Worm (Caenorhabditis elegans) whole organism, L2 larva: ENCODE results near the gene dif-1.
A peak's percentile ranks its signal among the peaks of the same experiment; 100 is the strongest.

Experiments
- C34F6.9 ChIP-seq: fragments of 150-350 bp; optimal IDR thresholded peaks from 2 replicates; lab custom pipeline; 2014; ENCODE audit warnings: missing biosample characterization, missing genetic modification characterization
- F13H6.1 ChIP-seq: sonication (generic microtip); optimal IDR thresholded peaks from 2 replicates; lab custom pipeline; 2016; ENCODE audit warnings: missing genetic modification characterization, missing compliant biosample characterization
- R02D3.7 ChIP-seq: fragments of 150-350 bp; optimal IDR thresholded peaks from 2 replicates; lab custom pipeline; 2014; ENCODE audit warnings: missing biosample characterization, missing genetic modification characterization
- Y55F3AM.14 ChIP-seq: fragments of 200-800 bp; sonication (Bioruptor generic); optimal IDR thresholded peaks from 2 replicates; lab custom pipeline; 2018; ENCODE audit warnings: mild to moderate bottlenecking, missing genetic modification characterization, missing compliant biosample characterization
- ZK546.5 ChIP-seq: sonication (generic microtip); optimal IDR thresholded peaks from 2 replicates; lab custom pipeline; 2017; ENCODE audit warnings: missing biosample characterization, missing genetic modification characterization
- alr-1 ChIP-seq: fragments of 150-350 bp; optimal IDR thresholded peaks from 2 replicates; lab custom pipeline; 2014; ENCODE audit warnings: missing biosample characterization, missing genetic modification characterization
- aly-2 ChIP-seq: fragments of 150-350 bp; optimal IDR thresholded peaks from 2 replicates; lab custom pipeline; 2014; ENCODE audit warnings: missing biosample characterization, missing genetic modification characterization
- ama-1 ChIP-seq: fragments of 150-350 bp; optimal IDR thresholded peaks from 2 replicates; lab custom pipeline; 2018; ENCODE audit warnings: inconsistent platforms
- blmp-1 ChIP-seq: sonication (generic microtip); optimal IDR thresholded peaks from 2 replicates; lab custom pipeline; 2017; ENCODE audit warnings: missing genetic modification characterization, mild to moderate bottlenecking, missing compliant biosample characterization, antibody characterized with exemption, moderate library complexity; ENCODE audit not compliant: insufficient read depth
- ceh-16 ChIP-seq: fragments of 150-350 bp; optimal IDR thresholded peaks from 2 replicates; lab custom pipeline; 2014; ENCODE audit warnings: missing biosample characterization, missing genetic modification characterization
- ceh-82 ChIP-seq: fragments of 150-350 bp; optimal IDR thresholded peaks from 2 replicates; lab custom pipeline; 2014; ENCODE audit warnings: missing biosample characterization, missing genetic modification characterization
- crh-2 ChIP-seq: sonication (generic microtip); optimal IDR thresholded peaks from 2 replicates; lab custom pipeline; 2017; ENCODE audit warnings: missing biosample characterization, missing genetic modification characterization
- dmd-4 ChIP-seq: sonication (generic microtip); optimal IDR thresholded peaks from 2 replicates; lab custom pipeline; 2017; ENCODE audit warnings: missing biosample characterization, missing genetic modification characterization
- egl-27 ChIP-seq: sonication (generic microtip); optimal IDR thresholded peaks from 3 replicates; lab custom pipeline; 2017; ENCODE audit warnings: missing biosample characterization, missing genetic modification reagents, missing genetic modification characterization
- elt-1 ChIP-seq: fragments of 150-350 bp; optimal IDR thresholded peaks from 2 replicates; lab custom pipeline; 2014; ENCODE audit warnings: missing biosample characterization, missing genetic modification characterization
- elt-3 ChIP-seq: sonication (generic microtip); optimal IDR thresholded peaks from 2 replicates; lab custom pipeline; 2017; ENCODE audit warnings: missing biosample characterization, missing genetic modification characterization
- fos-1 ChIP-seq: fragments of 150-350 bp; optimal IDR thresholded peaks from 2 replicates; lab custom pipeline; 2014; ENCODE audit warnings: missing biosample characterization, missing genetic modification characterization
- gmeb-1 ChIP-seq: fragments of 150-350 bp; optimal IDR thresholded peaks from 2 replicates; lab custom pipeline; 2014; ENCODE audit warnings: missing biosample characterization, missing genetic modification characterization
- lin-11 ChIP-seq: fragments of 150-350 bp; sonication (generic microtip); optimal IDR thresholded peaks from 2 replicates; lab custom pipeline; 2014; ENCODE audit warnings: missing biosample characterization, missing genetic modification characterization, inconsistent platforms, mixed read lengths
- lin-13 ChIP-seq: fragments of 150-350 bp; optimal IDR thresholded peaks from 2 replicates; lab custom pipeline; 2014; ENCODE audit warnings: missing biosample characterization, missing genetic modification reagents, missing genetic modification characterization
- lin-39 ChIP-seq: fragments of 150-350 bp; optimal IDR thresholded peaks from 2 replicates; lab custom pipeline; 2014; ENCODE audit warnings: missing biosample characterization, missing genetic modification reagents, missing genetic modification characterization
- lsy-2 ChIP-seq, 2 experiments: fragments of 150-350 bp in 1 of 2; sonication (generic microtip) in 1 of 2; optimal IDR thresholded peaks; 2 replicates each; lab custom pipeline; 2014 to 2017; ENCODE audit warnings: missing biosample characterization in 2 of 2, missing genetic modification characterization in 2 of 2
- mab-5 ChIP-seq: fragments of 150-350 bp; optimal IDR thresholded peaks from 2 replicates; lab custom pipeline; 2014; ENCODE audit warnings: missing biosample characterization, missing genetic modification characterization
- nhr-10 ChIP-seq: sonication (generic microtip); optimal IDR thresholded peaks from 2 replicates; lab custom pipeline; 2017; ENCODE audit warnings: missing biosample characterization, missing genetic modification characterization
- nhr-11 ChIP-seq: fragments of 150-350 bp; optimal IDR thresholded peaks from 2 replicates; lab custom pipeline; 2014; ENCODE audit warnings: missing biosample characterization, missing genetic modification characterization
- nhr-12 ChIP-seq: fragments of 150-350 bp; optimal IDR thresholded peaks from 2 replicates; lab custom pipeline; 2014; ENCODE audit warnings: missing biosample characterization, missing genetic modification characterization
- nhr-129 ChIP-seq: fragments of 150-350 bp; optimal IDR thresholded peaks from 2 replicates; lab custom pipeline; 2014; ENCODE audit warnings: missing biosample characterization, missing genetic modification characterization
- nhr-21 ChIP-seq: fragments of 150-350 bp; optimal IDR thresholded peaks from 2 replicates; lab custom pipeline; 2014; ENCODE audit warnings: missing biosample characterization, missing genetic modification characterization
- nhr-23 ChIP-seq: fragments of 150-350 bp; optimal IDR thresholded peaks from 2 replicates; lab custom pipeline; 2014; ENCODE audit warnings: missing biosample characterization, missing genetic modification reagents, missing genetic modification characterization
- nhr-237 ChIP-seq: fragments of 150-350 bp; optimal IDR thresholded peaks from 2 replicates; lab custom pipeline; 2014; ENCODE audit warnings: missing biosample characterization, missing genetic modification characterization
- nhr-25 ChIP-seq: fragments of 150-350 bp; sonication (generic microtip); optimal IDR thresholded peaks from 3 replicates; lab custom pipeline; 2014; ENCODE audit warnings: missing biosample characterization, missing genetic modification characterization
- nhr-6 ChIP-seq: fragments of 150-350 bp; optimal IDR thresholded peaks from 2 replicates; lab custom pipeline; 2014; ENCODE audit warnings: missing biosample characterization, missing genetic modification characterization
- nhr-77 ChIP-seq: fragments of 150-350 bp; optimal IDR thresholded peaks from 2 replicates; lab custom pipeline; 2014; ENCODE audit warnings: missing biosample characterization, missing genetic modification characterization
- peb-1 ChIP-seq: fragments of 150-350 bp; optimal IDR thresholded peaks from 2 replicates; lab custom pipeline; 2014; ENCODE audit warnings: missing biosample characterization, missing genetic modification characterization
- sem-4 ChIP-seq: fragments of 150-350 bp; optimal IDR thresholded peaks from 2 replicates; lab custom pipeline; 2014; ENCODE audit warnings: missing biosample characterization, missing genetic modification reagents, missing genetic modification characterization
- skn-1 ChIP-seq: sonication (generic microtip); optimal IDR thresholded peaks from 2 replicates; lab custom pipeline; 2017; ENCODE audit warnings: missing biosample characterization, missing genetic modification characterization
- sma-3 ChIP-seq: sonication (generic microtip); optimal IDR thresholded peaks from 2 replicates; lab custom pipeline; 2016; ENCODE audit warnings: missing genetic modification reagents, missing genetic modification characterization, missing compliant biosample characterization
- sma-9 ChIP-seq, 2 experiments: fragments of 150-350 bp in 1 of 2; sonication (generic microtip) in 1 of 2; optimal IDR thresholded peaks; 2 replicates each; lab custom pipeline; 2014 to 2016; ENCODE audit warnings: missing genetic modification characterization in 2 of 2, mild to moderate bottlenecking in 1 of 2, missing biosample characterization in 1 of 2, missing compliant biosample characterization in 1 of 2, missing genetic modification reagents in 1 of 2, moderate library complexity in 1 of 2
- snpc-4 ChIP-seq: fragments of 150-350 bp; optimal IDR thresholded peaks from 2 replicates; lab custom pipeline; 2014; ENCODE audit warnings: missing biosample characterization, missing genetic modification characterization
- unc-39 ChIP-seq: fragments of 150-350 bp; optimal IDR thresholded peaks from 2 replicates; lab custom pipeline; 2014; ENCODE audit warnings: missing biosample characterization, missing genetic modification characterization
- unc-55 ChIP-seq: fragments of 150-350 bp; sonication (generic microtip); optimal IDR thresholded peaks from 3 replicates; lab custom pipeline; 2014; ENCODE audit warnings: missing biosample characterization, missing genetic modification reagents, missing genetic modification characterization
- unc-62 ChIP-seq: fragments of 150-350 bp; optimal IDR thresholded peaks from 2 replicates; lab custom pipeline; 2014; ENCODE audit warnings: missing biosample characterization, missing genetic modification reagents, missing genetic modification characterization
- zag-1 ChIP-seq: fragments of 150-350 bp; optimal IDR thresholded peaks from 2 replicates; lab custom pipeline; 2014; ENCODE audit warnings: missing biosample characterization, missing genetic modification characterization
- ztf-1 ChIP-seq: fragments of 200-800 bp; sonication (Bioruptor generic); conservative IDR thresholded peaks from 2 replicates; pipeline ENCODE4 v1.3.6; 2022; ENCODE audit warnings: missing genetic modification characterization, missing compliant biosample characterization
- ztf-11 ChIP-seq: sonication (generic microtip); optimal IDR thresholded peaks from 2 replicates; lab custom pipeline; 2017; ENCODE audit warnings: missing biosample characterization, missing genetic modification characterization
- ztf-4 ChIP-seq: fragments of 150-350 bp; optimal IDR thresholded peaks from 2 replicates; lab custom pipeline; 2014; ENCODE audit warnings: missing biosample characterization, missing genetic modification characterization

The dif-1 gene

ce11 chrIV:7585273-7585882, 32.6 kb upstream of the dif-1 start:
- peak in 1 of 2 experiments; percentile 10 for TF ChIP-seq lsy-2 (tag; optimal IDR thresholded peaks at IDR 0.05; lab: Kevin White, UChicago)
- TF ChIP-seq nhr-6 (tag; lab: Kevin White, UChicago), result no peak
- no peak for TF ChIP-seq nhr-23
- TF ChIP-seq blmp-1 (tag; lab: Kevin White, UChicago), result no peak
- TF ChIP-seq ztf-1, result no peak
- TF ChIP-seq lin-39 (tag; lab: Kevin White, UChicago), result no peak
- TF ChIP-seq nhr-237 (tag; lab: Kevin White, UChicago), result no peak
- TF ChIP-seq elt-1 (tag; lab: Kevin White, UChicago), result no peak
- TF ChIP-seq snpc-4 (tag; lab: Kevin White, UChicago), result no peak
- TF ChIP-seq egl-27 (tag; lab: Kevin White, UChicago), result no peak
- TF ChIP-seq sem-4 (tag; lab: Kevin White, UChicago), result no peak
- TF ChIP-seq C34F6.9 (tag; lab: Kevin White, UChicago), result peak; percentile 40
- TF ChIP-seq zag-1 (tag; lab: Kevin White, UChicago), result peak; percentile 30
- no peak for TF ChIP-seq nhr-25 (tag; lab: Kevin White, UChicago)
- no peak for TF ChIP-seq ztf-4 (tag; lab: Kevin White, UChicago)
- no peak for TF ChIP-seq gmeb-1 (tag; lab: Kevin White, UChicago)
- TF ChIP-seq ceh-16, result no peak
- no peak for TF ChIP-seq unc-39 (tag; lab: Kevin White, UChicago)
- no peak for TF ChIP-seq nhr-129 (tag; lab: Kevin White, UChicago)
- no peak for TF ChIP-seq alr-1 (tag; lab: Kevin White, UChicago)
- peak; percentile 69 for TF ChIP-seq unc-55
- TF ChIP-seq sma-9 (GFP tag; optimal IDR thresholded peaks at IDR 0.05; lab: Kevin White, UChicago), result no peak
- TF ChIP-seq sma-9 (tag; optimal IDR thresholded peaks at IDR 0.05; lab: Kevin White, UChicago), result no peak
- no peak for TF ChIP-seq fos-1 (tag; lab: Kevin White, UChicago)
- no peak for TF ChIP-seq unc-62

ce11 chrIV:7580062-7580614, 27.3 kb upstream of the dif-1 start, which contains the start of the genes cec-5 and nol-10:
Gene cec-5 (minus strand): TSS chrIV:7580112.
Gene nol-10 (plus strand): TSS chrIV:7580597.
- TF ChIP-seq elt-1 (tag; lab: Kevin White, UChicago) (no peak), lin-39 (tag; lab: Kevin White, UChicago) (no peak), nhr-11 (tag; lab: Kevin White, UChicago) (no peak), F13H6.1 (tag; lab: Kevin White, UChicago) (peak; percentile 84), lin-11 (tag; lab: Kevin White, UChicago) (peak; percentile 70), sma-3 (peak; percentile 57), snpc-4 (tag; lab: Kevin White, UChicago) (peak; percentile 53), skn-1 (tag; lab: Kevin White, UChicago) (no peak), nhr-129 (tag; lab: Kevin White, UChicago) (peak; percentile 85), alr-1 (tag; lab: Kevin White, UChicago) (no peak), Y55F3AM.14 (GFP tag; lab: Kevin White, UChicago) (no peak), elt-3 (no peak), peb-1 (tag; lab: Kevin White, UChicago) (no peak), fos-1 (tag; lab: Kevin White, UChicago) (peak; percentile 77), zag-1 (tag; lab: Kevin White, UChicago) (peak; percentile 78), nhr-77 (tag; lab: Kevin White, UChicago) (no peak), ceh-82 (tag; lab: Kevin White, UChicago) (peak; percentile 9), R02D3.7 (tag; lab: Kevin White, UChicago) (no peak), lin-13 (peak; percentile 90), ztf-4 (tag; lab: Kevin White, UChicago) (peak; percentile 13), nhr-25 (tag; lab: Kevin White, UChicago) (peak; percentile 79), nhr-6 (tag; lab: Kevin White, UChicago) (peak; percentile 48), unc-62 (no peak), dmd-4 (tag; lab: Kevin White, UChicago) (no peak), ZK546.5 (no peak), sma-9 (GFP tag; optimal IDR thresholded peaks at IDR 0.05; lab: Kevin White, UChicago) (peak; percentile 31), sma-9 (tag; optimal IDR thresholded peaks at IDR 0.05; lab: Kevin White, UChicago) (no peak), unc-55 (peak; percentile 96), unc-39 (tag; lab: Kevin White, UChicago) (no peak), nhr-10 (tag; lab: Kevin White, UChicago) (no peak), ama-1 (lab: Kevin White, UChicago) (no peak), ztf-1 (no peak), mab-5 (tag; lab: Kevin White, UChicago) (peak; percentile 42), gmeb-1 (tag; lab: Kevin White, UChicago) (peak; percentile 60), ceh-16 (no peak), C34F6.9 (tag; lab: Kevin White, UChicago) (peak; percentile 91), crh-2 (peak; percentile 86), aly-2 (tag; lab: Kevin White, UChicago) (no peak), nhr-21 (peak; percentile 43), blmp-1 (tag; lab: Kevin White, UChicago) (peak; percentile 33), lsy-2 (tag; optimal IDR thresholded peaks at IDR 0.05; lab: Kevin White, UChicago) (peak; percentile 56 to 86), sem-4 (tag; lab: Kevin White, UChicago) (peak; percentile 92), ztf-11 (tag; lab: Kevin White, UChicago) (no peak), egl-27 (tag; lab: Kevin White, UChicago) (peak; percentile 13), nhr-23 (no peak), nhr-12 (tag; lab: Kevin White, UChicago) (no peak)
